Fruit fly (Drosophila melanogaster): ENCODE results near the gene Es2.

The Es2 gene

dm6 chrX:8411532-8411960 lies 49.7 kb upstream of the Es2 start, which contains the start of gene lawc (continued):
- peak; percentile 37 for TF ChIP-seq CG12659 (GFP tag; optimal IDR thresholded peaks at IDR 0.05)
- peak; percentile 32 for TF ChIP-seq sug (tag; optimal IDR thresholded peaks at IDR 0.05)
- peak; percentile 45 for TF ChIP-seq kah (GFP tag; optimal IDR thresholded peaks at IDR 0.05)
- TF ChIP-seq CG11456 (GFP tag; IDR thresholded peaks at IDR 0.05) = no peak
- peak; percentile 16 for TF ChIP-seq Hey (tag; optimal IDR thresholded peaks at IDR 0.05)
- TF ChIP-seq TFAM (GFP tag; optimal IDR thresholded peaks at IDR 0.05) = no peak
- TF ChIP-seq bsh (GFP tag; optimal IDR thresholded peaks at IDR 0.05) = peak in 1 of 2 experiments; percentile 59
- peak in 1 of 3 experiments; percentile 36 for TF ChIP-seq Stat92E (GFP tag; optimal IDR thresholded peaks at IDR 0.05)
- TF ChIP-seq CG15601 (tag; optimal IDR thresholded peaks at IDR 0.05) = no peak
- no peak for TF ChIP-seq gcm2 (GFP tag; optimal IDR thresholded peaks at IDR 0.05)
- 0 out of 3 replicates have a peak, but pooled peaks have one; percentile 43 for TF ChIP-seq zfh1 (GFP tag; IDR thresholded peaks at IDR 0.05)
- no peak for TF ChIP-seq ewg (GFP tag; optimal IDR thresholded peaks at IDR 0.05)
- no peak for TF ChIP-seq ham (GFP tag; IDR thresholded peaks at IDR 0.05)
- no peak for TF ChIP-seq Dref (GFP tag; IDR thresholded peaks at IDR 0.05)
- TF ChIP-seq CG6654 (GFP tag; optimal IDR thresholded peaks at IDR 0.05) = no peak
- TF ChIP-seq fru (optimal IDR thresholded peaks at IDR 0.05) = no peak
- no peak for TF ChIP-seq CG18764 (GFP tag; optimal IDR thresholded peaks at IDR 0.05)
- TF ChIP-seq tx (GFP tag; optimal IDR thresholded peaks at IDR 0.05) = no peak
- no peak for TF ChIP-seq jing (GFP tag; optimal IDR thresholded peaks at IDR 0.05)
- peak; percentile 74 for TF ChIP-seq CG17385 (GFP tag; optimal IDR thresholded peaks at IDR 0.05)
- TF ChIP-seq CG12744 (GFP tag; optimal IDR thresholded peaks at IDR 0.05) = no peak
- TF ChIP-seq Ets97D (GFP tag; optimal IDR thresholded peaks at IDR 0.05) = no peak
- TF ChIP-seq CG14441 (GFP tag; IDR thresholded peaks at IDR 0.05) = no peak; the same call in 1 of the 2 replicates
- TF ChIP-seq trh (GFP tag; optimal IDR thresholded peaks at IDR 0.05) = no peak
- no peak for TF ChIP-seq psq (GFP tag; optimal IDR thresholded peaks at IDR 0.05)
- TF ChIP-seq mam (GFP tag; optimal IDR thresholded peaks at IDR 0.05) = no peak
- no peak for TF ChIP-seq CG11560 (tag; IDR thresholded peaks at IDR 0.05)
- no peak for TF ChIP-seq ken (GFP tag; IDR thresholded peaks at IDR 0.05)
- TF ChIP-seq tna (GFP tag; IDR thresholded peaks at IDR 0.05; ENCODE audit: partially characterized antibody) = no peak; the same call in 1 of the 2 replicates
- no peak for TF ChIP-seq Camta (GFP tag; optimal IDR thresholded peaks at IDR 0.05)
- TF ChIP-seq peb (GFP tag; IDR thresholded peaks at IDR 0.05) = 0 out of 2 replicates have a peak, but pooled peaks have one; percentile 12
- TF ChIP-seq otp (GFP tag; IDR thresholded peaks at IDR 0.05) = peak; percentile 17; the same call in 1 of the 3 replicates
- TF ChIP-seq gcm (GFP tag; optimal IDR thresholded peaks at IDR 0.05) = peak; percentile 30
- no peak for TF ChIP-seq al (GFP tag; IDR thresholded peaks at IDR 0.05)
- TF ChIP-seq CG10321 (GFP tag; IDR thresholded peaks at IDR 0.05) = peak; percentile 49
- TF ChIP-seq Atf3 (GFP tag; optimal IDR thresholded peaks at IDR 0.05) = no peak
- TF ChIP-seq CG11723 (GFP tag; optimal IDR thresholded peaks at IDR 0.05) = peak; percentile 25
- TF ChIP-seq wdn (GFP tag; IDR thresholded peaks at IDR 0.05) = peak; percentile 50; the same call in 1 of the 2 replicates
- no peak for TF ChIP-seq az2 (GFP tag; optimal IDR thresholded peaks at IDR 0.05)
- no peak for TF ChIP-seq tup (GFP tag; optimal IDR thresholded peaks at IDR 0.05)
- TF ChIP-seq CG14050 (GFP tag; IDR thresholded peaks at IDR 0.05) = no peak
- peak; percentile 13 for TF ChIP-seq CG13424 (tag; optimal IDR thresholded peaks at IDR 0.05)
- no peak for TF ChIP-seq CG10366 (GFP tag; IDR thresholded peaks at IDR 0.05)
- TF ChIP-seq sqz (GFP tag; optimal IDR thresholded peaks at IDR 0.05) = peak; percentile 38
- TF ChIP-seq CG6254 (GFP tag; optimal IDR thresholded peaks at IDR 0.05) = no peak
- no peak for TF ChIP-seq CG10565 (GFP tag; optimal IDR thresholded peaks at IDR 0.05)
- no peak for TF ChIP-seq CG1832 (GFP tag; optimal IDR thresholded peaks at IDR 0.05)
- TF ChIP-seq kay (GFP tag; optimal IDR thresholded peaks at IDR 0.05) = peak; percentile 24
- TF ChIP-seq pfk (GFP tag; optimal IDR thresholded peaks at IDR 0.05) = peak; percentile 1
- TF ChIP-seq trem (tag; optimal IDR thresholded peaks at IDR 0.05) = no peak
- TF ChIP-seq CG8281 (tag; optimal IDR thresholded peaks at IDR 0.05) = no peak
